Fruit fly (Drosophila melanogaster): ENCODE results near the gene twy.
A peak's percentile ranks its signal among the peaks of the same experiment; 100 is the strongest.

The twy gene

dm6 chr3L:11833296-11833717, 40.2 kb upstream of the twy start, which contains the start of gene CycA (continued):
- TF ChIP-seq CG2889 (GFP tag; IDR thresholded peaks at IDR 0.05) (no peak), CG10321 (GFP tag; IDR thresholded peaks at IDR 0.05) (no peak), Hmr (GFP tag; optimal IDR thresholded peaks at IDR 0.05) (no peak), CG5180 (GFP tag; optimal IDR thresholded peaks at IDR 0.05) (no peak), so (GFP tag; IDR thresholded peaks at IDR 0.05) (no peak), ap (GFP tag; IDR thresholded peaks at IDR 0.05) (no peak), twi (tag; optimal IDR thresholded peaks at IDR 0.05) (peak; percentile 13), CG34422 (GFP tag; IDR thresholded peaks at IDR 0.05) (no peak), lola (GFP tag; optimal IDR thresholded peaks at IDR 0.05) (peak in 1 of 3 experiments; percentile 9), CG32532 (GFP tag; IDR thresholded peaks at IDR 0.05) (no peak), CG6683 (GFP tag; optimal IDR thresholded peaks at IDR 0.05) (no peak), luna (GFP tag; optimal IDR thresholded peaks at IDR 0.05) (no peak), Antp (GFP tag; optimal IDR thresholded peaks at IDR 0.05) (peak; percentile 19), CoRest (tag; optimal IDR thresholded peaks at IDR 0.05) (peak; percentile 65), CG34376 (GFP tag; optimal IDR thresholded peaks at IDR 0.05) (peak; percentile 43), zen2 (GFP tag; IDR thresholded peaks at IDR 0.05; ENCODE audit: partially characterized antibody) (peak; percentile 68; the same call in 1 of the 3 replicates), CG12769 (tag; optimal IDR thresholded peaks at IDR 0.05) (no peak), amos (GFP tag; IDR thresholded peaks at IDR 0.05; ENCODE audit: partially characterized antibody) (peak; percentile 94), wdn (GFP tag; IDR thresholded peaks at IDR 0.05) (no peak), HLH4C (GFP tag; IDR thresholded peaks at IDR 0.05; ENCODE audit: partially characterized antibody) (peak; percentile 63), sima (GFP tag; optimal IDR thresholded peaks at IDR 0.05) (no peak), maf-S (GFP tag; optimal IDR thresholded peaks at IDR 0.05) (no peak), ab (GFP tag; optimal IDR thresholded peaks at IDR 0.05) (no peak), pnt (GFP tag; optimal IDR thresholded peaks at IDR 0.05) (no peak), CG6765 (GFP tag; optimal IDR thresholded peaks at IDR 0.05) (no peak), CG12155 (GFP tag; optimal IDR thresholded peaks at IDR 0.05) (peak; percentile 15), CG12299 (tag; optimal IDR thresholded peaks at IDR 0.05) (peak; percentile 32), bab2 (GFP tag; optimal IDR thresholded peaks at IDR 0.05) (no peak), fd96Cb (tag; optimal IDR thresholded peaks at IDR 0.05) (no peak), CG13123 (GFP tag; optimal IDR thresholded peaks at IDR 0.05) (no peak), ssp (GFP tag; IDR thresholded peaks at IDR 0.05) (no peak), CG12219 (GFP tag; optimal IDR thresholded peaks at IDR 0.05) (no peak), gt (GFP tag; IDR thresholded peaks at IDR 0.05) (no peak), CG4730 (GFP tag; IDR thresholded peaks at IDR 0.05) (no peak), Gsc (GFP tag; IDR thresholded peaks at IDR 0.05) (no peak), CG7839 (tag; optimal IDR thresholded peaks at IDR 0.05) (no peak), CG4404 (GFP tag; IDR thresholded peaks at IDR 0.05) (no peak), lov (optimal IDR thresholded peaks at IDR 0.05) (no peak), lov (GFP tag; IDR thresholded peaks at IDR 0.05) (no peak), CG10543 (GFP tag; optimal IDR thresholded peaks at IDR 0.05) (no peak), btn (GFP tag; optimal IDR thresholded peaks at IDR 0.05) (no peak), dysf (GFP tag; IDR thresholded peaks at IDR 0.05) (no peak), CrebB (tag; optimal IDR thresholded peaks at IDR 0.05) (no peak), ac (GFP tag; optimal IDR thresholded peaks at IDR 0.05) (no peak), Stat92E (GFP tag; optimal IDR thresholded peaks at IDR 0.05) (peak in 1 of 3 experiments; percentile 69), CG9609 (GFP tag; optimal IDR thresholded peaks at IDR 0.05) (no peak), grn (GFP tag; optimal IDR thresholded peaks at IDR 0.05) (no peak), BtbVII (GFP tag; optimal IDR thresholded peaks at IDR 0.05) (no peak), Spps (tag; optimal IDR thresholded peaks at IDR 0.05) (no peak), Hsf (GFP tag; optimal IDR thresholded peaks at IDR 0.05) (no peak), Chrac-16 (GFP tag; optimal IDR thresholded peaks at IDR 0.05) (no peak), pfk (GFP tag; optimal IDR thresholded peaks at IDR 0.05) (no peak)
